Worm (Caenorhabditis elegans) whole organism, L1 larva: ENCODE measurements around the gene W07G4.5.
A peak's percentile ranks its signal among the peaks of the same experiment; 100 is the strongest.

Source experiments
- Y116A8C.19 ChIP-seq: sonication (generic microtip); optimal IDR thresholded peaks from 2 replicates; lab custom pipeline; 2016; ENCODE audit warnings: missing compliant biosample characterization, missing genetic modification characterization, borderline replicate concordance
- alr-1 ChIP-seq: fragments of 200-800 bp; sonication (Bioruptor generic); optimal IDR thresholded peaks from 2 replicates; lab custom pipeline; 2018; ENCODE audit warnings: borderline replicate concordance, mild to moderate bottlenecking, missing genetic modification characterization, missing compliant biosample characterization
- ama-1 ChIP-seq: fragments of 150-350 bp; optimal IDR thresholded peaks from 2 replicates; lab custom pipeline; 2014
- blmp-1 ChIP-seq: fragments of 150-350 bp; optimal IDR thresholded peaks from 2 replicates; lab custom pipeline; 2014; ENCODE audit warnings: missing biosample characterization, missing genetic modification characterization
- ceh-8 ChIP-seq: fragments of 200-800 bp; sonication (Bioruptor generic); optimal IDR thresholded peaks from 2 replicates; lab custom pipeline; 2018; ENCODE audit warnings: mild to moderate bottlenecking, missing genetic modification characterization, moderate library complexity, missing compliant biosample characterization
- ceh-82 ChIP-seq, 3 experiments: fragments of 150-350 bp in 1 of 3; sonication (generic microtip) in 2 of 3; optimal IDR thresholded peaks; 2 replicates each; lab custom pipeline; 2014 to 2017; ENCODE audit warnings: missing biosample characterization in 3 of 3, missing genetic modification characterization in 3 of 3
- ceh-90 ChIP-seq: sonication (generic microtip); optimal IDR thresholded peaks from 2 replicates; lab custom pipeline; 2016; ENCODE audit warnings: missing genetic modification characterization, missing compliant biosample characterization
- efl-1 ChIP-seq, 4 experiments: fragments of 150-350 bp; optimal IDR thresholded peaks in 3 of 4; peaks in 1 of 4; 1 replicate in 1 of 4; 2 replicates in 3 of 4; lab custom pipeline; 2014; ENCODE audit warnings: missing biosample characterization in 2 of 4, missing genetic modification characterization in 2 of 4, missing genetic modification reagents in 2 of 4
- efl-3 ChIP-seq: fragments of 200-800 bp; sonication (Bioruptor generic); optimal IDR thresholded peaks from 2 replicates; lab custom pipeline; 2018; ENCODE audit warnings: mild to moderate bottlenecking, missing genetic modification characterization, missing compliant biosample characterization
- egl-13 ChIP-seq: sonication (generic microtip); optimal IDR thresholded peaks from 2 replicates; lab custom pipeline; 2016; ENCODE audit warnings: missing genotype, missing genetic modification reagents, missing genetic modification characterization, missing compliant biosample characterization
- elt-3 ChIP-seq, 6 experiments: fragments of 150-350 bp in 1 of 6; sonication (generic microtip); optimal IDR thresholded peaks; 2 replicates each; lab custom pipeline; 2017 to 2018; ENCODE audit warnings: missing biosample characterization in 6 of 6, missing genetic modification characterization in 6 of 6, inconsistent platforms in 1 of 6
- fkh-10 ChIP-seq: sonication (generic microtip); optimal IDR thresholded peaks from 2 replicates; lab custom pipeline; 2017; ENCODE audit warnings: missing biosample characterization, missing genetic modification reagents, missing genetic modification characterization
- grh-1 ChIP-seq: fragments of 200-800 bp; sonication (Bioruptor generic); IDR thresholded peaks from 2 replicates; pipeline ENCODE4 v1.3.6; 2022; ENCODE audit warnings: missing genetic modification reagents, missing genetic modification characterization, missing compliant biosample characterization
- irx-1 ChIP-seq: sonication (generic microtip); optimal IDR thresholded peaks from 2 replicates; lab custom pipeline; 2016; ENCODE audit warnings: missing genetic modification characterization, missing compliant biosample characterization
- lin-14 ChIP-seq: fragments of 200-800 bp; sonication (Bioruptor generic); optimal IDR thresholded peaks from 2 replicates; lab custom pipeline; 2018; ENCODE audit warnings: mild to moderate bottlenecking, missing genetic modification characterization, moderate library complexity, missing compliant biosample characterization
- lin-35 ChIP-seq, 2 experiments: fragments of 150-350 bp; optimal IDR thresholded peaks; 2 replicates each; lab custom pipeline; 2014; ENCODE audit warnings: missing biosample characterization in 2 of 2, missing genetic modification characterization in 2 of 2, missing genetic modification reagents in 2 of 2
- lin-39 ChIP-seq: fragments of 150-350 bp; optimal IDR thresholded peaks from 2 replicates; lab custom pipeline; 2014; ENCODE audit warnings: missing biosample characterization, missing genetic modification reagents, missing genetic modification characterization
- lir-3 ChIP-seq: sonication (generic microtip); optimal IDR thresholded peaks from 2 replicates; lab custom pipeline; 2016; ENCODE audit warnings: mild to moderate bottlenecking, missing genetic modification characterization, moderate library complexity, missing compliant biosample characterization; ENCODE audit not compliant: poor library complexity
- mef-2 ChIP-seq: fragments of 150-350 bp; optimal IDR thresholded peaks from 2 replicates; lab custom pipeline; 2014; ENCODE audit warnings: missing biosample characterization, missing genetic modification characterization
- nhr-19 ChIP-seq: fragments of 200-800 bp; sonication (Bioruptor generic); conservative IDR thresholded peaks from 2 replicates; pipeline ENCODE4 v1.3.6; 2022; ENCODE audit warnings: missing genetic modification characterization, missing compliant biosample characterization
- nhr-28 ChIP-seq: fragments of 150-350 bp; optimal IDR thresholded peaks from 2 replicates; lab custom pipeline; 2014; ENCODE audit warnings: missing biosample characterization, missing genetic modification characterization
- nhr-47 ChIP-seq: sonication (generic microtip); optimal IDR thresholded peaks from 2 replicates; lab custom pipeline; 2016; ENCODE audit warnings: mild to moderate bottlenecking, missing genetic modification characterization, moderate library complexity, missing compliant biosample characterization
- nhr-84 ChIP-seq: sonication (generic microtip); optimal IDR thresholded peaks from 2 replicates; lab custom pipeline; 2017; ENCODE audit warnings: missing biosample characterization, missing genetic modification characterization
- nhr-85 ChIP-seq: sonication (generic microtip); peaks from one replicate; lab custom pipeline; 2016; ENCODE audit warnings: missing genetic modification characterization, inconsistent platforms, missing compliant biosample characterization
- nhr-90 ChIP-seq: sonication (generic microtip); optimal IDR thresholded peaks from 2 replicates; lab custom pipeline; 2016; ENCODE audit warnings: mild to moderate bottlenecking, missing genetic modification characterization, missing compliant biosample characterization; ENCODE audit not compliant: poor library complexity
- pag-3 ChIP-seq: sonication (generic microtip); optimal IDR thresholded peaks from 2 replicates; lab custom pipeline; 2017; ENCODE audit warnings: missing genetic modification characterization, mild to moderate bottlenecking, missing compliant biosample characterization, antibody characterized with exemption, borderline replicate concordance; ENCODE audit not compliant: insufficient read depth
- snu-23 ChIP-seq: sonication (generic microtip); optimal IDR thresholded peaks from 2 replicates; lab custom pipeline; 2016; ENCODE audit warnings: missing genetic modification characterization, missing compliant biosample characterization
- sup-37 ChIP-seq: fragments of 200-800 bp; sonication (Bioruptor generic); optimal IDR thresholded peaks from 2 replicates; lab custom pipeline; 2018; ENCODE audit warnings: mild to moderate bottlenecking, missing genetic modification characterization, missing compliant biosample characterization
- swsn-7 ChIP-seq: sonication (generic microtip); optimal IDR thresholded peaks from 2 replicates; lab custom pipeline; 2016; ENCODE audit warnings: missing genetic modification characterization, missing compliant biosample characterization
- tbx-2 ChIP-seq: sonication (generic microtip); optimal IDR thresholded peaks from 2 replicates; lab custom pipeline; 2016; ENCODE audit warnings: missing genetic modification characterization, missing compliant biosample characterization
- tlp-1 ChIP-seq: fragments of 150-350 bp; optimal IDR thresholded peaks from 2 replicates; lab custom pipeline; 2014; ENCODE audit warnings: missing biosample characterization, missing genetic modification characterization
- unc-86 ChIP-seq: sonication (generic microtip); optimal IDR thresholded peaks from 2 replicates; lab custom pipeline; 2016; ENCODE audit warnings: missing genetic modification characterization, missing compliant biosample characterization
- unc-98 ChIP-seq: fragments of 200-800 bp; sonication (Bioruptor generic); IDR thresholded peaks from 2 replicates; pipeline ENCODE4 v1.3.6; 2022; ENCODE audit warnings: missing genetic modification characterization, missing compliant biosample characterization
- vab-15 ChIP-seq: sonication (generic microtip); optimal IDR thresholded peaks from 2 replicates; lab custom pipeline; 2017; ENCODE audit warnings: missing genotype, mild to moderate bottlenecking, missing genetic modification characterization, missing compliant biosample characterization
- ztf-4 ChIP-seq: fragments of 150-350 bp; optimal IDR thresholded peaks from 2 replicates; lab custom pipeline; 2014; ENCODE audit warnings: missing biosample characterization, missing genetic modification characterization

Gene W07G4.5

ce11 chrV:13053635-13054034 lies 5.9 kb downstream of the W07G4.5 start, which contains the start of gene srr-1 (continued):
- TF ChIP-seq irx-1, result no peak
- TF ChIP-seq tlp-1 (tag; lab: Kevin White, UChicago), result no peak

DNA sequence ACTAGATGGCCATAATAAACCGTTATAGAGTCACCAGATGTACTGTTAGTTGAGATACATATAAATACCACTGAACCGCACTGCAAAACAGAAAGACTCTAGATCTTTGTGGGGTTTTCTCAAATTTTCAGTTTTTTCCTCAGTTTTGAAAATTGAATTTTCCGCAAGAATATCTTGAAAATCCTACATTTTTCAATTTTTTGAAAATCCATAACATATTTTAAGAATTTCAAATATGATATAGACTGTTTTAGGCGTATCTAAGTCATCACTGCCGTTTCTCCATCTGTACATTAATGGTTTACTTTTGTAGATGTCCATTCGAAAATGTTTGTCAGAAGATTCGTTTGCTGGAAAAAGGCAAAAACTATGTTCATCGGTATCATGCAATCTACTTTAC lies 14.1 kb downstream of the W07G4.5 start, which contains the start of gene F42E8.1:
Gene F42E8.1, plus strand, starts transcription at position 301 of the 400 bp plus-strand sequence.
- no peak for TF ChIP-seq lin-39 (tag; lab: Kevin White, UChicago)
- no peak for TF ChIP-seq sup-37
- no peak for TF ChIP-seq ceh-90 (tag; lab: Kevin White, UChicago)

- no peak for TF ChIP-seq fkh-10 (GFP tag; lab: Kevin White, UChicago)
- TF ChIP-seq efl-1 (optimal IDR thresholded peaks at IDR 0.05; lab: Kevin White, UChicago), result no peak
- no peak for TF ChIP-seq efl-1 (GFP tag; optimal IDR thresholded peaks at IDR 0.05 in 1 of 2; lab: Kevin White, UChicago)
- no peak for TF ChIP-seq nhr-85 (tag; lab: Kevin White, UChicago)
- TF ChIP-seq tlp-1 (tag; lab: Kevin White, UChicago), result no peak
- TF ChIP-seq lin-39 (tag; lab: Kevin White, UChicago), result no peak
- TF ChIP-seq swsn-7, result no peak
- TF ChIP-seq tbx-2 (tag; lab: Kevin White, UChicago), result no peak
- no peak for TF ChIP-seq alr-1 (tag; lab: Kevin White, UChicago)
- no peak for TF ChIP-seq Y116A8C.19 (tag; lab: Kevin White, UChicago)
- TF ChIP-seq vab-15 (tag; lab: Kevin White, UChicago), result no peak
- TF ChIP-seq ama-1 (lab: Kevin White, UChicago), result no peak
- TF ChIP-seq lir-3 (tag; lab: Kevin White, UChicago), result no peak
- TF ChIP-seq unc-98 (GFP tag; lab: Robert Waterston, UW), result no peak
- no peak for TF ChIP-seq snu-23
- TF ChIP-seq unc-86 (tag; lab: Kevin White, UChicago), result no peak
Observed at ce11 chrV:13063402-13063801, 15.6 kb downstream of the W07G4.5 start.

DNA sequence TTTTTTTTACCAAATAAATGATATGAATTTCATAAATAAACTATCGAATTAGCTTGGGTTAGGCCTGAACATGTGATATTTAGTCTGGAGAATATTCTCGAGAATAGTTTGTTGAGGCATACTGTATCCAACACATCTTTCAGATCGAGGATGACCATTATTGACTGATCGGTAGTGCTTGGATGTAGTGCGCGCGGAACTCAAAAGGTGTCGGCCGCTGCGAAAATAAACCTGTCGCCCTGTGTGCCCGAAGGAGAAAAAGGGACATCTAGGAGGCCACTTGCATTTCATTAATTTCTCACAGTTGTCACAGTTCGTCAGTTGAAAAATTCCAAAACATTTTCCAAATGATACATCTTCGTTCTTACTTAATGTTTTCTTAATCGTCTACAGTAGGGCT lies 16.4 kb downstream of the W07G4.5 start:
- no peak for TF ChIP-seq ceh-82 (tag; optimal IDR thresholded peaks at IDR 0.05; lab: Kevin White, UChicago)

ce11 chrV:13070278-13070677 lies 22.5 kb downstream of the W07G4.5 start:
- TF ChIP-seq vab-15 (tag; lab: Kevin White, UChicago) (no peak), grh-1 (GFP tag; lab: Robert Waterston, UW) (no peak), lin-14 (GFP tag; lab: Kevin White, UChicago) (peak; percentile 23), blmp-1 (tag; lab: Kevin White, UChicago) (no peak), nhr-19 (GFP tag; lab: Robert Waterston, UW) (no peak), nhr-47 (no peak), nhr-84 (no peak), unc-86 (tag; lab: Kevin White, UChicago) (peak; percentile 47), unc-98 (GFP tag; lab: Robert Waterston, UW) (no peak), mef-2 (tag; lab: Kevin White, UChicago) (no peak), lin-35 (GFP tag; optimal IDR thresholded peaks at IDR 0.05; lab: Kevin White, UChicago) (no peak), ceh-90 (tag; lab: Kevin White, UChicago) (no peak), egl-13 (no peak), ztf-4 (tag; lab: Kevin White, UChicago) (no peak), pag-3 (tag; lab: Kevin White, UChicago) (no peak), tbx-2 (tag; lab: Kevin White, UChicago) (no peak), lir-3 (tag; lab: Kevin White, UChicago) (no peak)

- no peak for TF ChIP-seq nhr-28 (tag; lab: Kevin White, UChicago)
- TF ChIP-seq ceh-82 (tag; optimal IDR thresholded peaks at IDR 0.05; lab: Kevin White, UChicago), result no peak
- TF ChIP-seq elt-3 (tag; optimal IDR thresholded peaks at IDR 0.05; lab: Kevin White, UChicago), result no peak
- no peak for TF ChIP-seq grh-1 (GFP tag; lab: Robert Waterston, UW)
- no peak for TF ChIP-seq efl-3
- no peak for TF ChIP-seq unc-86 (tag; lab: Kevin White, UChicago)
- no peak for TF ChIP-seq ceh-8 (GFP tag; lab: Kevin White, UChicago)
- no peak for TF ChIP-seq nhr-90
Observed at ce11 chrV:13071052-13071451, 23.3 kb downstream of the W07G4.5 start, which contains the start of gene C34B4.3. TSS of gene C34B4.3 (minus strand) at chrV:13071152.
